Worm (Caenorhabditis elegans): ENCODE results near the gene C49F5.7.

C49F5.7 gene

ce11 chrX:12004925-12005324 is 10.3 kb downstream of the C49F5.7 start:
- TF ChIP-seq nhr-25 (tag; optimal IDR thresholded peaks at IDR 0.05) (no peak), mdl-1 (tag; optimal IDR thresholded peaks at IDR 0.05) (no peak), nhr-23 (tag; optimal IDR thresholded peaks at IDR 0.05) (no peak), lin-39 (tag; optimal IDR thresholded peaks at IDR 0.05) (no peak), eor-1 (tag; optimal IDR thresholded peaks at IDR 0.05) (no peak), unc-39 (tag; optimal IDR thresholded peaks at IDR 0.05) (no peak), pqm-1 (tag; optimal IDR thresholded peaks at IDR 0.05) (peak; percentile 40), elt-2 (tag; optimal IDR thresholded peaks at IDR 0.05) (peak; percentile 70), egl-5 (tag; optimal IDR thresholded peaks at IDR 0.05) (no peak), unc-62 (GFP tag; optimal IDR thresholded peaks at IDR 0.05) (no peak), ztf-11 (tag; optimal IDR thresholded peaks at IDR 0.05) (no peak), R02D3.7 (tag; optimal IDR thresholded peaks at IDR 0.05) (no peak), jun-1 (tag; optimal IDR thresholded peaks at IDR 0.05) (peak; percentile 1)

- TF ChIP-seq lin-15B (tag; optimal IDR thresholded peaks at IDR 0.05) (no peak), zag-1 (tag; optimal IDR thresholded peaks at IDR 0.05) (no peak), R02D3.7 (tag; optimal IDR thresholded peaks at IDR 0.05) (no peak), unc-62 (GFP tag; optimal IDR thresholded peaks at IDR 0.05) (no peak), jun-1 (tag; optimal IDR thresholded peaks at IDR 0.05) (no peak), fkh-2 (tag; optimal IDR thresholded peaks at IDR 0.05) (no peak), unc-39 (tag; optimal IDR thresholded peaks at IDR 0.05) (no peak), mdl-1 (tag; optimal IDR thresholded peaks at IDR 0.05) (no peak), egl-5 (tag; optimal IDR thresholded peaks at IDR 0.05) (no peak), skn-1 (tag; optimal IDR thresholded peaks at IDR 0.05) (no peak), elt-3 (tag; optimal IDR thresholded peaks at IDR 0.05) (no peak), lsy-12 (tag; optimal IDR thresholded peaks at IDR 0.05) (no peak), nhr-23 (tag; optimal IDR thresholded peaks at IDR 0.05) (no peak)
Measured at ce11 chrX:12005499-12005959, 10.9 kb downstream of the C49F5.7 start, which contains the start of gene sma-5. Gene sma-5, minus strand, starts transcription at chrX:12005549.

- TF ChIP-seq elt-2 (tag; optimal IDR thresholded peaks at IDR 0.05) (peak; percentile 8), fkh-2 (tag; optimal IDR thresholded peaks at IDR 0.05) (no peak)
Measured at ce11 chrX:12006470-12006869, 11.9 kb downstream of the C49F5.7 start.

ce11 chrX:12007905-12008466 is 13.4 kb downstream of the C49F5.7 start:
- TF ChIP-seq zag-1 (tag; optimal IDR thresholded peaks at IDR 0.05) (no peak), nhr-25 (tag; optimal IDR thresholded peaks at IDR 0.05) (peak; percentile 29)

- no peak for TF ChIP-seq R02D3.7 (tag; optimal IDR thresholded peaks at IDR 0.05)
- TF ChIP-seq pha-4 (tag; optimal IDR thresholded peaks at IDR 0.05): peak; percentile 92
- TF ChIP-seq fkh-2 (tag; optimal IDR thresholded peaks at IDR 0.05): no peak
- TF ChIP-seq nfya-1 (tag; optimal IDR thresholded peaks at IDR 0.05; ENCODE audit: insufficient read depth): peak; percentile 71
- peak; percentile 73 for TF ChIP-seq nhr-23 (tag; optimal IDR thresholded peaks at IDR 0.05)
- peak; percentile 83 for TF ChIP-seq lin-39 (tag; optimal IDR thresholded peaks at IDR 0.05)
- peak; percentile 83 for TF ChIP-seq elt-2 (tag; optimal IDR thresholded peaks at IDR 0.05)
- TF ChIP-seq hmg-11 (tag; optimal IDR thresholded peaks at IDR 0.05): peak; percentile 90
- peak; percentile 68 for TF ChIP-seq pqm-1 (tag; optimal IDR thresholded peaks at IDR 0.05)
- TF ChIP-seq eor-1 (tag; optimal IDR thresholded peaks at IDR 0.05): no peak
- TF ChIP-seq snpc-4 (tag; optimal IDR thresholded peaks at IDR 0.05): peak; percentile 82
- no peak for TF ChIP-seq nhr-28 (tag; optimal IDR thresholded peaks at IDR 0.05)
- peak; percentile 41 for TF ChIP-seq ceh-28 (tag; optimal IDR thresholded peaks at IDR 0.05)
- peak; percentile 41 for TF ChIP-seq tbx-2 (tag; optimal IDR thresholded peaks at IDR 0.05)
- no peak for TF ChIP-seq ZK546.5 (tag; optimal IDR thresholded peaks at IDR 0.05)
- no peak for TF ChIP-seq unc-39 (tag; optimal IDR thresholded peaks at IDR 0.05)
- TF ChIP-seq mml-1 (tag; optimal IDR thresholded peaks at IDR 0.05): no peak
- TF ChIP-seq jun-1 (tag; optimal IDR thresholded peaks at IDR 0.05): peak; percentile 42
- TF ChIP-seq elt-1 (tag; optimal IDR thresholded peaks at IDR 0.05): no peak
- peak; percentile 6 for TF ChIP-seq fkh-10 (GFP tag; optimal IDR thresholded peaks at IDR 0.05)
- TF ChIP-seq nhr-25 (tag; optimal IDR thresholded peaks at IDR 0.05): peak; percentile 93
- no peak for TF ChIP-seq ceh-9 (tag; optimal IDR thresholded peaks at IDR 0.05)
- TF ChIP-seq skn-1 (tag; optimal IDR thresholded peaks at IDR 0.05): peak; percentile 44
- no peak for TF ChIP-seq ceh-16 (tag; optimal IDR thresholded peaks at IDR 0.05)
- TF ChIP-seq nhr-237 (tag; optimal IDR thresholded peaks at IDR 0.05): no peak
- TF ChIP-seq nhr-43 (tag; optimal IDR thresholded peaks at IDR 0.05; ENCODE audit: poor library complexity, severe bottlenecking): peak; percentile 69
- TF ChIP-seq lin-15B (tag; optimal IDR thresholded peaks at IDR 0.05): peak; percentile 83
- TF ChIP-seq egl-5 (tag; optimal IDR thresholded peaks at IDR 0.05): peak; percentile 85
- TF ChIP-seq fos-1 (tag; optimal IDR thresholded peaks at IDR 0.05): no peak
- TF ChIP-seq nhr-76 (tag; optimal IDR thresholded peaks at IDR 0.05): no peak
- no peak for TF ChIP-seq ztf-11 (tag; optimal IDR thresholded peaks at IDR 0.05)
- TF ChIP-seq nhr-11 (tag; optimal IDR thresholded peaks at IDR 0.05): no peak
- no peak for TF ChIP-seq nhr-67 (tag; optimal IDR thresholded peaks at IDR 0.05)
- TF ChIP-seq ceh-82 (tag; optimal IDR thresholded peaks at IDR 0.05): no peak
- no peak for TF ChIP-seq daf-12 (tag; optimal IDR thresholded peaks at IDR 0.05)
Measured at ce11 chrX:12017908-12018479, 23.4 kb downstream of the C49F5.7 start, which contains the start of the genes nmat-1 and ucr-2.1. Gene nmat-1, minus strand, starts transcription at chrX:12018043. Gene ucr-2.1, plus strand, starts transcription at chrX:12018429.

All from whole organism, L3 larva.